Fruit fly (Drosophila melanogaster): ENCODE results near the gene Reck.

DNA sequence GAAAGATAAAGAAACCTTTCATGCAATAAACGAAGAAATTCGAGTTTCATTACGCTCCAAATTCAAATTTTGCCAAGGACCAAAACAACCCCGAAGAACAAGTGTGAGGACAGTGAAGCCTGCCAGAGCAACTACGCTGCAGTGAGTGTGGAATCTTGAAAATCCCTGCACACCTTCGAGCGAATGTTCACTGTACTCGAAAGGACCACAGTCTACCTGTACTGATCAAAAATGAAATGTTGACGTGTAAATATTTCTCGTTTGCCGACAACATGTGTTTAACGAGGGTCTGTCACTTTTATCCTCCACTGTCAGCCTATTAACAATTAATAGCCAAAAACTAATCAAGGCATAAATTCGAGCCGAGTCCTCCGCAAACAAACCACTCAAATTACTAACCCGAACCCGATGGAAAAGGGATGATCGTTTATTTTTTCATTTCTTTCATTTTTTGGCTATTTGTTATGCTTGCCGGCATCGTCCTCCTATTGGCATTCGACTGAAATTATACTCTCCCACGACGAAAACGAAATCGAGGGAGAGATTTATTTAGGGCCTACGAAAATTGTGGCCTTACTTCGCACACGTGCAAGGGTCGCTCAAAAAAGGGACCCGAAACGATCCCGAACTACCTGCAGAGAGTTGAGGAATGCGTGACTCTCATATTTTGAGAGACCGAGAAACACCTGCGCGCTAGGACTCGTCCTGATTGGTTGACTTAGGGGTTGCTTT lies 41.8 kb downstream of the Reck start:
- TF ChIP-seq usp (GFP tag; optimal IDR thresholded peaks at IDR 0.05) (no peak), Dll (optimal IDR thresholded peaks at IDR 0.05) (no peak), CG8478 (optimal IDR thresholded peaks at IDR 0.05) (no peak)

All from whole organism.